Worm (Caenorhabditis elegans) whole organism, L2 larva: ENCODE results near the gene C49F5.7.

ENCODE experiments used
- C34F6.9 ChIP-seq: fragments of 150-350 bp; optimal IDR thresholded peaks from 2 replicates; lab custom pipeline; 2014; ENCODE audit warnings: missing biosample characterization, missing genetic modification characterization
- F13H6.1 ChIP-seq: sonication (generic microtip); optimal IDR thresholded peaks from 2 replicates; lab custom pipeline; 2016; ENCODE audit warnings: missing genetic modification characterization, missing compliant biosample characterization
- R02D3.7 ChIP-seq: fragments of 150-350 bp; optimal IDR thresholded peaks from 2 replicates; lab custom pipeline; 2014; ENCODE audit warnings: missing biosample characterization, missing genetic modification characterization
- Y55F3AM.14 ChIP-seq: fragments of 200-800 bp; sonication (Bioruptor generic); optimal IDR thresholded peaks from 2 replicates; lab custom pipeline; 2018; ENCODE audit warnings: mild to moderate bottlenecking, missing genetic modification characterization, missing compliant biosample characterization
- ZK546.5 ChIP-seq: sonication (generic microtip); optimal IDR thresholded peaks from 2 replicates; lab custom pipeline; 2017; ENCODE audit warnings: missing biosample characterization, missing genetic modification characterization
- aly-2 ChIP-seq: fragments of 150-350 bp; optimal IDR thresholded peaks from 2 replicates; lab custom pipeline; 2014; ENCODE audit warnings: missing biosample characterization, missing genetic modification characterization
- blmp-1 ChIP-seq: sonication (generic microtip); optimal IDR thresholded peaks from 2 replicates; lab custom pipeline; 2017; ENCODE audit warnings: missing genetic modification characterization, mild to moderate bottlenecking, missing compliant biosample characterization, antibody characterized with exemption, moderate library complexity; ENCODE audit not compliant: insufficient read depth
- ceh-16 ChIP-seq: fragments of 150-350 bp; optimal IDR thresholded peaks from 2 replicates; lab custom pipeline; 2014; ENCODE audit warnings: missing biosample characterization, missing genetic modification characterization
- egl-27 ChIP-seq: sonication (generic microtip); optimal IDR thresholded peaks from 3 replicates; lab custom pipeline; 2017; ENCODE audit warnings: missing biosample characterization, missing genetic modification reagents, missing genetic modification characterization
- fos-1 ChIP-seq: fragments of 150-350 bp; optimal IDR thresholded peaks from 2 replicates; lab custom pipeline; 2014; ENCODE audit warnings: missing biosample characterization, missing genetic modification characterization
- gmeb-1 ChIP-seq: fragments of 150-350 bp; optimal IDR thresholded peaks from 2 replicates; lab custom pipeline; 2014; ENCODE audit warnings: missing biosample characterization, missing genetic modification characterization
- lin-11 ChIP-seq: fragments of 150-350 bp; sonication (generic microtip); optimal IDR thresholded peaks from 2 replicates; lab custom pipeline; 2014; ENCODE audit warnings: missing biosample characterization, missing genetic modification characterization, inconsistent platforms, mixed read lengths
- lin-13 ChIP-seq: fragments of 150-350 bp; optimal IDR thresholded peaks from 2 replicates; lab custom pipeline; 2014; ENCODE audit warnings: missing biosample characterization, missing genetic modification reagents, missing genetic modification characterization
- lsy-2 ChIP-seq, 2 experiments: fragments of 150-350 bp in 1 of 2; sonication (generic microtip) in 1 of 2; optimal IDR thresholded peaks; 2 replicates each; lab custom pipeline; 2014 to 2017; ENCODE audit warnings: missing biosample characterization in 2 of 2, missing genetic modification characterization in 2 of 2
- mbf-1 ChIP-seq: sonication (generic microtip); optimal IDR thresholded peaks from 2 replicates; lab custom pipeline; 2017; ENCODE audit warnings: missing biosample characterization, missing genetic modification characterization
- nhr-10 ChIP-seq: sonication (generic microtip); optimal IDR thresholded peaks from 2 replicates; lab custom pipeline; 2017; ENCODE audit warnings: missing biosample characterization, missing genetic modification characterization
- nhr-11 ChIP-seq: fragments of 150-350 bp; optimal IDR thresholded peaks from 2 replicates; lab custom pipeline; 2014; ENCODE audit warnings: missing biosample characterization, missing genetic modification characterization
- nhr-23 ChIP-seq: fragments of 150-350 bp; optimal IDR thresholded peaks from 2 replicates; lab custom pipeline; 2014; ENCODE audit warnings: missing biosample characterization, missing genetic modification reagents, missing genetic modification characterization
- nhr-237 ChIP-seq: fragments of 150-350 bp; optimal IDR thresholded peaks from 2 replicates; lab custom pipeline; 2014; ENCODE audit warnings: missing biosample characterization, missing genetic modification characterization
- nhr-25 ChIP-seq: fragments of 150-350 bp; sonication (generic microtip); optimal IDR thresholded peaks from 3 replicates; lab custom pipeline; 2014; ENCODE audit warnings: missing biosample characterization, missing genetic modification characterization
- nhr-6 ChIP-seq: fragments of 150-350 bp; optimal IDR thresholded peaks from 2 replicates; lab custom pipeline; 2014; ENCODE audit warnings: missing biosample characterization, missing genetic modification characterization
- nhr-77 ChIP-seq: fragments of 150-350 bp; optimal IDR thresholded peaks from 2 replicates; lab custom pipeline; 2014; ENCODE audit warnings: missing biosample characterization, missing genetic modification characterization
- peb-1 ChIP-seq: fragments of 150-350 bp; optimal IDR thresholded peaks from 2 replicates; lab custom pipeline; 2014; ENCODE audit warnings: missing biosample characterization, missing genetic modification characterization
- skn-1 ChIP-seq: sonication (generic microtip); optimal IDR thresholded peaks from 2 replicates; lab custom pipeline; 2017; ENCODE audit warnings: missing biosample characterization, missing genetic modification characterization
- sma-3 ChIP-seq: sonication (generic microtip); optimal IDR thresholded peaks from 2 replicates; lab custom pipeline; 2016; ENCODE audit warnings: missing genetic modification reagents, missing genetic modification characterization, missing compliant biosample characterization
- sma-9 ChIP-seq, 2 experiments: fragments of 150-350 bp in 1 of 2; sonication (generic microtip) in 1 of 2; optimal IDR thresholded peaks; 2 replicates each; lab custom pipeline; 2014 to 2016; ENCODE audit warnings: missing genetic modification characterization in 2 of 2, mild to moderate bottlenecking in 1 of 2, missing biosample characterization in 1 of 2, missing compliant biosample characterization in 1 of 2, missing genetic modification reagents in 1 of 2, moderate library complexity in 1 of 2
- snpc-4 ChIP-seq: fragments of 150-350 bp; optimal IDR thresholded peaks from 2 replicates; lab custom pipeline; 2014; ENCODE audit warnings: missing biosample characterization, missing genetic modification characterization
- unc-62 ChIP-seq: fragments of 150-350 bp; optimal IDR thresholded peaks from 2 replicates; lab custom pipeline; 2014; ENCODE audit warnings: missing biosample characterization, missing genetic modification reagents, missing genetic modification characterization

C49F5.7 gene

DNA sequence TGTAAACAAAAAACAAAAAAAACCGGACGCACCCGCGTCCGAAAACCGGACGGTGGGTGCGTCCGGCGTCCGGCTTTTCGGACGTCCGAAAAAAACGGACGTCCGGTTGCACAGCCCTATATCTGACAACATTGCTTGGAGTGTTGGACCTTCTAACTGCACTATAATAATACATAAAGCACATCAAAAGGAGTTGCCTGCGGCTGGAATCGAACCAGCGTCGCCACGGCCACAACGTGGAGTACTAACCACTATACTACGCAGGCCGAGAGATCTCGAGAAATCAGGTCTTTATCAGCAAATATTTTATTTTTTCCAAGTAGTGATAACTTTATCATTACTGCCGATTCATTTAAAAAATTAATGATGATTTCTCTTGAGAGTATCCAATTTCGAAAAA lies 1.3 kb upstream of the C49F5.7 start:
- TF ChIP-seq nhr-23 (tag; lab: Kevin White, UChicago) (no peak), lin-13 (GFP tag; lab: Kevin White, UChicago) (no peak), sma-3 (GFP tag; lab: Kevin White, UChicago) (peak; percentile 24), blmp-1 (tag; lab: Kevin White, UChicago) (no peak)

DNA sequence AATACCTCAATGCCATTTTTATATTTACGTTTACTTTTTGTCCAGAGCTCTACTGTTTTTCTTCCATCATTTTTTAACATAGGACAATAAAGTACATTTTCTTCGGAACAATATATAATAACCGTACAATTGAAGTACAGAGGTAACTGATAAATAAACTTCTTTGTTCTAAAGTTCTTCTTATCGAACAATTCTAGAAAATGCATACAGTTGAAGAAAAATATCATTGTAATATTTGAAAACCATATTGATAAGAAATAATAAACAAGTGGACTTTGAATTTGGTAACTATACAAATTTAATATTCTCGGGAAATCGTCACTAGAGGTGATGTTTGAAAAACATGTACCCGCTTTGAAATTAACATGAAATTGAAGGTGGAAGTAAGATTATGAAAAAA lies 2.0 kb downstream of the C49F5.7 start:
- TF ChIP-seq nhr-10 (tag; lab: Kevin White, UChicago) (no peak), snpc-4 (no peak), egl-27 (tag; lab: Kevin White, UChicago) (no peak), C34F6.9 (tag; lab: Kevin White, UChicago) (no peak), ZK546.5 (no peak), gmeb-1 (no peak), sma-3 (GFP tag; lab: Kevin White, UChicago) (no peak), nhr-237 (tag; lab: Kevin White, UChicago) (no peak), Y55F3AM.14 (no peak), skn-1 (tag; lab: Kevin White, UChicago) (no peak), aly-2 (tag; lab: Kevin White, UChicago) (no peak), lin-11 (no peak), lsy-2 (tag; optimal IDR thresholded peaks at IDR 0.05; lab: Kevin White, UChicago) (no peak)

DNA sequence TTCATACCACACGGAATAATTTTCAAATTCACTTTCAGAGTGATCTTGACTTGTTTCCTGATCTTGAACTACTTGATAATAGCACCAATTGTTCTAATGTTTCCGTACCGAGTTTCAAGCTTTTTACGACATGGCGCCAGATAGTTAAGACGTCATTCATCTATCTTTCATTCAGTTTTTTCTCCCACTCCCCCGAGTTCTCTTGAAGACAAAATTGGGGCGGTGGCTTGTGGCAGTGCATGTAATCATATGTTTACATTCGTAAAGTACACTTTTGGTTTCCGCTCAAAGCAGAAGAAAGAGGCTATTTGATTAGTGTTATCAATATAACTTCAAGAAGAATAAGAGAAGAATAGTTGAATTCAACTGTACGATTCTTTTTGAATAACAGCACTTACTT lies 5.0 kb downstream of the C49F5.7 start:
- TF ChIP-seq R02D3.7 (tag; lab: Kevin White, UChicago) = no peak
- no peak for TF ChIP-seq ZK546.5
- no peak for TF ChIP-seq sma-3 (GFP tag; lab: Kevin White, UChicago)
- no peak for TF ChIP-seq gmeb-1
- no peak for TF ChIP-seq nhr-11 (tag; lab: Kevin White, UChicago)
- no peak for TF ChIP-seq nhr-77 (tag; lab: Kevin White, UChicago)

DNA sequence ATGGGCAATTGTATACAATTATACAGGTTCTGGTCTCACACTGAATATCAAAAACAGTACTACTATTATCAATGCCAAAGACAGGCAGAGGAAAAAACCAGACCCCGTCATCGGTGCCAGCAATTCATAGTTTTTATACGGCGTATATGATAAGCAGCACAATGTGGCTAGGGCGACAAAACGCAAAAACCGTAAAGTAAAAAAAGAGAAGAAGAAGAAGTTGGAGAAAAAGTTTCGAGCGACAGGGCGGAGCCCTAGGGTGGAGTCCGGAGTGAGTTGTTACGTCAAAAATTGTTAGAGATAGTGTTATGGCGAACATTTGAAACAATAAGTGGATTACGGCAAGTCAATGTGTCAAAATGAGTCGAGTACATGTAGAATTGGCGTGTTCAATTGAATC lies 7.0 kb downstream of the C49F5.7 start:
- TF ChIP-seq fos-1 (tag; lab: Kevin White, UChicago) (peak; percentile 67), blmp-1 (tag; lab: Kevin White, UChicago) (no peak), egl-27 (tag; lab: Kevin White, UChicago) (no peak)

DNA sequence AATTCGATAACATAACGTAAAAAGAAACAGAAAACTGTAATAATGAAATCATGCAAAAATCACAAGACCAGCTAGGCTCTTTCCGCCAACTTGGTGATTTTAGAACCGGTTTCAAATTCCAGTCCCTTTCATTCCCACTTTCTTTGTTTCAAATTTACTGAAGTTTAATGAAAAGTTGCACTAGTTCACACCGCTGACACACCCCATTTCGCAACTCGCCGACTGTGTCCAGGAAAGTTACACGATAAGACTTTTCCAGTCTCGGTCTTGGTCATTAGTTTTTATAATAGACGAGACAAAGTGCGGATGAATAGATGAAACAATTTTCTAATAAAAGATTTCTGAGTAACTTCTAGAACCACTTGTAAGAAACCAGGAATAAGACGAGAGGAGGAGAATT lies 9.4 kb downstream of the C49F5.7 start:
- TF ChIP-seq fos-1 (tag; lab: Kevin White, UChicago) (peak; percentile 73), sma-9 (GFP tag; optimal IDR thresholded peaks at IDR 0.05; lab: Kevin White, UChicago) (peak; percentile 21), sma-9 (tag; optimal IDR thresholded peaks at IDR 0.05; lab: Kevin White, UChicago) (no peak), sma-3 (GFP tag; lab: Kevin White, UChicago) (no peak), nhr-23 (tag; lab: Kevin White, UChicago) (no peak), snpc-4 (no peak)

DNA sequence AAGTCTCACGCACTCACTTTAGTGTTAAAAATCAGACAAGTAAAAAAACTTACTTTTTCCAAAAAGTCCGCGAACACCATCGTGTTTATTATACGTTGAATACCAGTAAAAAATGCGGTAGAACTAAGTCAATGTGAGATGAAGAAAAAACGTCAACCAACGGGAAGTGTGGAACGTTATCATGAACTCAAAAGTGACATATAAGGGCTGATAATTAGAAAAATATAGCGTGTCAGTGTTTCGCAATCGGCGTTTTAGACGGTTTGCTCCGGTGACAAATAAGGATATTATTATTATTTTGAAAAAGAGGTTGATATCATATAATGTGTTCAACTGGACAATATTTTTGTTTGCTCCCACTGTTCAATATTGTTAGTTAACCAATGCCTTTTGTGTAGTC lies 10.3 kb downstream of the C49F5.7 start:
- TF ChIP-seq nhr-25 (tag; lab: Kevin White, UChicago) (no peak), fos-1 (tag; lab: Kevin White, UChicago) (peak; percentile 65), snpc-4 (no peak), nhr-6 (no peak), ceh-16 (tag; lab: Kevin White, UChicago) (no peak), unc-62 (GFP tag; lab: Kevin White, UChicago) (no peak), F13H6.1 (no peak)

DNA sequence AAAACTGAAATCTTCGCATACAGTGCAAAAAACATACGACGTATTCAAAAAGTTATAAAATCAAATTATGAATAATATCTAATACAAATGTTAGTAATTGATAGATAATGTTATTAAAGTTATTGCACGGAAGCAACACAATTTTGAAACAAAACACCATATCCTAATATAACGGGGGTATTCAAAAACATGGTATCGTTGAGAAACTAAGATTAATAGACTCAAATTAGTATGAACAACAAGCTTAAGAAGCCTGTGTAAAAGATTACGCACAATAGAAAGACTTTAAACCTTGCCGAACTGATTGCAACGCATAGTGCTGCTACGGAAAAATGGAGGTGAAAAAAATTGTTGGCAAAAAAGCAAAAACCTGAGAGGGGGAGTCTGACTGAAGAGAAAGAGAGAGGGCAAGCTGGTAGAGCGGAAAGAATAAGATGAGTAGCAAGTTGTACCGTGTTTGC lies 10.9 kb downstream of the C49F5.7 start, which contains the start of gene sma-5:
sma-5 (minus strand) TSS at position 51 of the 461 bp plus-strand sequence.
- TF ChIP-seq sma-9 (GFP tag; optimal IDR thresholded peaks at IDR 0.05; lab: Kevin White, UChicago) (no peak), sma-9 (tag; optimal IDR thresholded peaks at IDR 0.05; lab: Kevin White, UChicago) (no peak), nhr-77 (tag; lab: Kevin White, UChicago) (no peak), blmp-1 (tag; lab: Kevin White, UChicago) (no peak), F13H6.1 (no peak), nhr-23 (tag; lab: Kevin White, UChicago) (no peak), peb-1 (tag; lab: Kevin White, UChicago) (no peak), nhr-237 (tag; lab: Kevin White, UChicago) (no peak), gmeb-1 (no peak), mbf-1 (no peak), nhr-6 (no peak), ZK546.5 (no peak), nhr-11 (tag; lab: Kevin White, UChicago) (no peak)
- TF ChIP-seq, all 48 proteins: peak for 0
